Worm (Caenorhabditis elegans): ENCODE data around the gene clec-49.

The clec-49 gene

DNA sequence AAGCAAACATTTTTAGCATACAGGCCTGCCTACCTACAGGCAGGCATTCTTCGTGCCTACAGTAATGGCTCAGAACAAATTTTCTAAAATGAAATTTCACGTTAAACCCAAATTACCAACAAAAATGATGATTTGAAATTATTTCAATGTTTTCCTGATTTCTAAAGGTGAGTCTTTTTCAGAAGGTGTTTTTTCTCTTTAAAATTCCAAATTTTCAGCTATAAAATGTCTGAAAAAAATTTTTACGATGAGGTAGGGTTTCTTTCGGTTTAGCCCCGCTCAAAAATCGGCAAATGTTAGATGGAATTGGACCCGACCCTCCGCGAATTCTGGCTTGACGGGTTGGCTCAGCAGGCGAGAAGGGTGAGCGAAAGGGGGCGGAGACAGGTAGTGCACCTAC is 5.2 kb downstream of the clec-49 start, which contains the start of gene W04E12.5:
TSS of gene W04E12.5 (plus strand) at position 301 of the 400 bp plus-strand sequence.
- TF ChIP-seq nhr-28 (tag; optimal IDR thresholded peaks at IDR 0.05) (no peak), saeg-2 (GFP tag; IDR thresholded peaks at IDR 0.05) (no peak), dpl-1 (GFP tag; optimal IDR thresholded peaks at IDR 0.05) (no peak), nhr-237 (tag; optimal IDR thresholded peaks at IDR 0.05) (no peak), egl-43 (GFP tag; IDR thresholded peaks at IDR 0.05) (no peak), vab-7 (GFP tag; IDR thresholded peaks at IDR 0.05) (no peak), php-3 (GFP tag; IDR thresholded peaks at IDR 0.05) (no peak), dmd-6 (GFP tag; IDR thresholded peaks at IDR 0.05) (no peak), nhr-6 (tag; optimal IDR thresholded peaks at IDR 0.05) (no peak), nhr-10 (tag; optimal IDR thresholded peaks at IDR 0.05) (no peak), Y5F2A.4 (GFP tag; optimal IDR thresholded peaks at IDR 0.05) (no peak), tra-1 (GFP tag; IDR thresholded peaks at IDR 0.05) (no peak), nhr-77 (tag; optimal IDR thresholded peaks at IDR 0.05) (no peak), dve-1 (tag; optimal IDR thresholded peaks at IDR 0.05; ENCODE audit: insufficient read depth) (no peak), T20F7.1 (GFP tag; optimal IDR thresholded peaks at IDR 0.05) (no peak), lir-3 (tag; optimal IDR thresholded peaks at IDR 0.05) (no peak), F49E8.2 (tag; optimal IDR thresholded peaks at IDR 0.05; ENCODE audit: borderline replicate concordance) (no peak), ces-1 (GFP tag; optimal IDR thresholded peaks at IDR 0.05) (no peak), rbr-2 (tag; optimal IDR thresholded peaks at IDR 0.05) (no peak), attf-4 (tag; optimal IDR thresholded peaks at IDR 0.05) (no peak)

DNA sequence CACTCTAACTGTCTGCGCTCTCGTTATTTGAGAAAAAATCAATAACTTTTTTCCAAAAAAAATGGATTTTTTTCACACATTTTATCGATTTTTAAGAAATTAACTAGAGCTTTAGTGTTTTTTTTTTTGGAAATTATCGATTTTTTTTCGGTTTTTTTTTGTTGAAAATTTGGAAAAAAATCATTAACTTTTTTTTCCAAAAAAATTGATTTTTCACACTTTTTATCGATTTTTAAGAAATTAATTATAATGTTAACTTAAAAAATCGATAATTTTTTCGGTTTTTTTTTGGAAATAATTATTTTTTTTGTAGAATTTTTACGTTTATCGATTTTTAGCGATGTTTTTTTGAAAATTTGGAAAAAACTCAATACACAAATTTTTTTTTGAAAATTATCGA is 6.8 kb downstream of the clec-49 start:
- no peak for TF ChIP-seq dve-1 (tag; optimal IDR thresholded peaks at IDR 0.05; ENCODE audit: insufficient read depth)
- TF ChIP-seq ceh-28 (tag; optimal IDR thresholded peaks at IDR 0.05) = peak; percentile 76

DNA sequence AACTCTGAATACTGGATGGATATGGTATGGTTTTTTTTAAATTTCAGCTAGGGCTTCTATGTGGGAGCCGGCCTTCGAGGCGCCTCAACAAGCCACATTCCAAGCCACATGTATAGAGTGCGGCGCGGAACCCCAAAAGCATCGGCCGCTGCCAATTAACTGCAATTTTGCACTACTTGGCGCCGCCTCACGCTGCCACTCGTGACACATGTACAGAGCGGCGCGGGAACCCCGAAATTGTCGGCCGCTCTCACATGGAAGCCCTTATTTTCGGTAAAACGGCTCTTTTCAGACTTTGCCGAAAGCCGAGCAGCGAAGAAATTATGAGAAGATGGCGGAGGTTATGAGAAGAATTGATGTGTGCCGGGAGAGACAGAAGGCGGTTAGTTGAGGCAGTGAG is 7.2 kb downstream of the clec-49 start:
- TF ChIP-seq set-16 (GFP tag; IDR thresholded peaks at IDR 0.05) = peak; percentile 55; the same call in 1 of the 2 replicates
- no peak for TF ChIP-seq arid-1 (GFP tag; conservative IDR thresholded peaks at IDR 0.05)
- TF ChIP-seq nhr-25 (tag; optimal IDR thresholded peaks at IDR 0.05; ENCODE audit: borderline replicate concordance, insufficient read depth) = no peak
- no peak for TF ChIP-seq dpl-1 (GFP tag; optimal IDR thresholded peaks at IDR 0.05)
- TF ChIP-seq lin-39 (tag; optimal IDR thresholded peaks at IDR 0.05) = no peak
- TF ChIP-seq php-3 (GFP tag; IDR thresholded peaks at IDR 0.05) = 0 out of 2 replicates have a peak, but pooled peaks have one; percentile 23
- TF ChIP-seq madf-9 (GFP tag; conservative IDR thresholded peaks at IDR 0.05) = no peak
- no peak for TF ChIP-seq ztf-11 (tag; optimal IDR thresholded peaks at IDR 0.05)
- TF ChIP-seq rbr-2 (tag; optimal IDR thresholded peaks at IDR 0.05) = no peak
- TF ChIP-seq lim-7 (GFP tag; IDR thresholded peaks at IDR 0.05) = no peak

DNA sequence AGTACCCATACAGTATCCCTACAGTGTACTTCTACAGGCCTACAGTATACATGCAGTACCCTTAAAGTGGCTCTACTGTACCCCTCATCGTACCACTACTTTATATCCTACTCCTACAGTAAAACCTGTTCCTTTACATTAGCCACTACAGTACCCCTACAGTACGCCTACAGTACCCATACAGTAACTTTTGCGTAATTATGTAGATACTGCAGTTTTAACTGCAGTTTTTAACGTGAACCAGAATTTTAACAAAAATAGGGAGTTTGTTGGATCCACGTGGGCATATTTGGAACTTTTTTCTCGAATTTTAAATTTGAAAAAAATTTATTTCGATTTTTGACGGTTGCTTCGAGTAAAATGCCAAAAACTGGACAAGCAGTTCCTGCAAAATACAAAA is 7.7 kb downstream of the clec-49 start, which contains the start of gene W04E12.4:
TSS of gene W04E12.4 (plus strand) at position 301 of the 400 bp plus-strand sequence.
- TF ChIP-seq lim-7 (GFP tag; IDR thresholded peaks at IDR 0.05) = no peak
- TF ChIP-seq dmd-8 (GFP tag; IDR thresholded peaks at IDR 0.05) = no peak
- no peak for TF ChIP-seq T26A8.4 (GFP tag; IDR thresholded peaks at IDR 0.05)
- TF ChIP-seq gei-8 (GFP tag; optimal IDR thresholded peaks at IDR 0.05) = no peak
- no peak for TF ChIP-seq lin-1 (GFP tag; IDR thresholded peaks at IDR 0.05)
- TF ChIP-seq Y75B8A.6 (GFP tag; IDR thresholded peaks at IDR 0.05) = no peak
- no peak for TF ChIP-seq nhr-11 (tag; optimal IDR thresholded peaks at IDR 0.05)
- no peak for TF ChIP-seq hlh-30 (tag; optimal IDR thresholded peaks at IDR 0.05; ENCODE audit: insufficient read depth)
- no peak for TF ChIP-seq nhr-6 (tag; optimal IDR thresholded peaks at IDR 0.05)
- TF ChIP-seq ztf-11 (tag; optimal IDR thresholded peaks at IDR 0.05) = no peak
- no peak for TF ChIP-seq lin-13 (GFP tag; optimal IDR thresholded peaks at IDR 0.05)
- TF ChIP-seq nhr-76 (tag; optimal IDR thresholded peaks at IDR 0.05) = no peak
- TF ChIP-seq fos-1 (tag; optimal IDR thresholded peaks at IDR 0.05) = no peak
- TF ChIP-seq snpc-1.2 (GFP tag; IDR thresholded peaks at IDR 0.05) = no peak
- TF ChIP-seq fkh-10 (GFP tag; optimal IDR thresholded peaks at IDR 0.05) = no peak
- TF ChIP-seq nhr-10 (tag; optimal IDR thresholded peaks at IDR 0.05) = no peak
- no peak for TF ChIP-seq unc-39 (tag; optimal IDR thresholded peaks at IDR 0.05)
- no peak for TF ChIP-seq T20F7.1 (GFP tag; optimal IDR thresholded peaks at IDR 0.05)
- TF ChIP-seq lin-29 (GFP tag; IDR thresholded peaks at IDR 0.05) = no peak
